Fruit fly (Drosophila melanogaster): ENCODE data around the gene RpS3A.

RpS3A gene

DNA sequence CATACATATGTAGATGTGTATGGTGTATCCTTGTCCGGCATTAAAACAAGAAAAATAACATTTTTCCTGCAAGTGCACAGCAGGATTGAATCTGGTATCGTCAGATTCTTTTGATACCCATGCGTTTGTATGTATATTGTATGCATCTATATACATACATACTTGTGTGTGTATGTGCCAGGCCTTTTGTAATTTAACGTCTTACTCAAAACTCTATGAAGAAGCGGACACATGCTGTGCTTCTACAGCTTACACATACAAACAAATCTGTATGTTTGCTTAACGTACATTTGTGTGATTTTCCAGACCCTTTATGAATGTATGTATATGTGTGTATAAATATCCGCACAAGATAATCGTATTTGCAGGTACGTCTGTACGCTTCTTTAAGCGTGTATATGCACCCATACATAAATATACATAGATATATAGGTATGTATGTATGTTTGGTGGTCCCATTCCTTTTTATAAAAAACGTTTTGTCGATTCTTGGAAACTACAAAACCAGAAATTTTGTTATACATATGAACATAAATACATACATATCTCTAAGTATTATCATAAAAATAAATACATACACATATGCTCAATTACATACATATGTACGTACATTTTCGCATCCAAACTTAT is 8.0 kb downstream of the RpS3A start (continued):
- TF ChIP-seq Med (GFP tag) (peak; percentile 74), CG34376 (GFP tag; optimal IDR thresholded peaks at IDR 0.05) (peak; percentile 31), CG2875 (GFP tag; optimal IDR thresholded peaks at IDR 0.05) (no peak), kni (GFP tag; optimal IDR thresholded peaks at IDR 0.05) (peak; percentile 88), crp (GFP tag; optimal IDR thresholded peaks at IDR 0.05) (no peak), exex (tag; optimal IDR thresholded peaks at IDR 0.05) (peak; percentile 12), CG4424 (GFP tag; optimal IDR thresholded peaks at IDR 0.05) (no peak), CG8290 (GFP tag; optimal IDR thresholded peaks at IDR 0.05) (no peak), CG8290 (tag; optimal IDR thresholded peaks at IDR 0.05) (peak; percentile 31 to 52), CG1233 (GFP tag; optimal IDR thresholded peaks at IDR 0.05) (peak; percentile 38), Doc2 (GFP tag; IDR thresholded peaks at IDR 0.05) (no peak), dan (GFP tag; IDR thresholded peaks at IDR 0.05) (no peak), Rx (GFP tag; IDR thresholded peaks at IDR 0.05) (no peak), CG12219 (GFP tag; optimal IDR thresholded peaks at IDR 0.05) (peak; percentile 14), CG14014 (GFP tag; IDR thresholded peaks at IDR 0.05) (no peak), CG4404 (GFP tag; IDR thresholded peaks at IDR 0.05) (no peak), nom (GFP tag; optimal IDR thresholded peaks at IDR 0.05) (peak; percentile 61), CG7839 (tag; optimal IDR thresholded peaks at IDR 0.05) (no peak), CG2199 (GFP tag; IDR thresholded peaks at IDR 0.05) (peak; percentile 96), CG10321 (GFP tag; IDR thresholded peaks at IDR 0.05) (no peak), CG4730 (GFP tag; IDR thresholded peaks at IDR 0.05) (no peak), CG9876 (GFP tag; optimal IDR thresholded peaks at IDR 0.05) (no peak), pros (GFP tag; optimal IDR thresholded peaks at IDR 0.05) (peak; percentile 99), D (optimal IDR thresholded peaks at IDR 0.05) (no peak), D (GFP tag; optimal IDR thresholded peaks at IDR 0.05) (no peak), Poxn (GFP tag; IDR thresholded peaks at IDR 0.05) (no peak), CG3065 (GFP tag; optimal IDR thresholded peaks at IDR 0.05) (no peak), CG2889 (GFP tag; IDR thresholded peaks at IDR 0.05) (no peak), tgo (GFP tag; IDR thresholded peaks at IDR 0.05) (no peak), CG13123 (GFP tag; optimal IDR thresholded peaks at IDR 0.05) (no peak), nerfin-2 (GFP tag; IDR thresholded peaks at IDR 0.05; ENCODE audit: partially characterized antibody) (no peak), bbx (GFP tag; IDR thresholded peaks at IDR 0.05; ENCODE audit: partially characterized antibody) (no peak), CG4617 (GFP tag; optimal IDR thresholded peaks at IDR 0.05; ENCODE audit: borderline replicate concordance) (no peak), inv (GFP tag; IDR thresholded peaks at IDR 0.05; ENCODE audit: partially characterized antibody) (no peak), CG30020 (tag; optimal IDR thresholded peaks at IDR 0.05) (peak; percentile 78), CG32772 (GFP tag; IDR thresholded peaks at IDR 0.05) (no peak), Gug (GFP tag; IDR thresholded peaks at IDR 0.05) (no peak), dimm (GFP tag; IDR thresholded peaks at IDR 0.05) (no peak), B-H2 (GFP tag; optimal IDR thresholded peaks at IDR 0.05) (peak; percentile 31), Taf1 (GFP tag; IDR thresholded peaks at IDR 0.05) (no peak), Hsf (GFP tag; optimal IDR thresholded peaks at IDR 0.05) (no peak), nmo (GFP tag; optimal IDR thresholded peaks at IDR 0.05) (no peak), hb (GFP tag; IDR thresholded peaks at IDR 0.05; ENCODE audit: partially characterized antibody) (no peak), Fer1 (GFP tag; optimal IDR thresholded peaks at IDR 0.05) (peak; percentile 13), CG5953 (GFP tag; IDR thresholded peaks at IDR 0.05) (no peak), CG32767 (GFP tag; IDR thresholded peaks at IDR 0.05) (peak; percentile 83; the same call in 1 of the 2 replicates), nau (GFP tag; optimal IDR thresholded peaks at IDR 0.05) (peak; percentile 49), abd-A (tag; optimal IDR thresholded peaks at IDR 0.05) (peak; percentile 68), sug (tag; optimal IDR thresholded peaks at IDR 0.05) (peak; percentile 18), Mes4 (GFP tag; optimal IDR thresholded peaks at IDR 0.05) (no peak), CG7786 (GFP tag; optimal IDR thresholded peaks at IDR 0.05) (no peak)

Data from whole organism, embryonic.